Worm (Caenorhabditis elegans): Measurements from ENCODE around the gene R12B2.8.

Gene R12B2.8

DNA sequence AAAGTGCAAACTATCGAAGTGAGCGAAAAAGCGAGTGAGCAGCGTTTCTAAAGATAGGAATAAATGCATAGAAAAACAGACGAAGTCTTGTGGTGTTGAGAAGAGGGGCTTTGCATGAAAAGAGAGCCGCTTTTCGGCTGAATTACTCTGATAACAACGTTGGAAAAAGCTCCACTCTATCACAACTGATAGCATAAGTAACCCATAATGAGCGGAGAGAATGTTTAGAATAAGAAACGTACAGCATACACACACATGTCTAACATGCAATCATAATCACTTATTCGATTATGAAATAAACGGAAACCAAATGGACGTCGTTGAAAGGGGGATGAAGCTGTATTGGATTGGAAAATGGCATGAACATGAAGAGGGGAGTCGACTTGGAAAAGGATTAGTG is 16.6 kb downstream of the R12B2.8 start:
- TF ChIP-seq med-1 (GFP tag; optimal IDR thresholded peaks at IDR 0.05; ENCODE audit: insufficient read depth): no peak
- no peak for TF ChIP-seq flt-1 (GFP tag; IDR thresholded peaks at IDR 0.05)
- TF ChIP-seq ref-1 (GFP tag; conservative IDR thresholded peaks at IDR 0.05): no peak
- TF ChIP-seq klf-2 (GFP tag; conservative IDR thresholded peaks at IDR 0.05): no peak
- no peak for TF ChIP-seq cog-1 (tag; optimal IDR thresholded peaks at IDR 0.05)
- no peak for TF ChIP-seq ztf-23 (GFP tag; IDR thresholded peaks at IDR 0.05)
- TF ChIP-seq tab-1 (GFP tag; IDR thresholded peaks at IDR 0.05): no peak
- no peak for TF ChIP-seq T22C8.4 (GFP tag; IDR thresholded peaks at IDR 0.05)
- TF ChIP-seq ztf-29 (GFP tag; IDR thresholded peaks at IDR 0.05): no peak

DNA sequence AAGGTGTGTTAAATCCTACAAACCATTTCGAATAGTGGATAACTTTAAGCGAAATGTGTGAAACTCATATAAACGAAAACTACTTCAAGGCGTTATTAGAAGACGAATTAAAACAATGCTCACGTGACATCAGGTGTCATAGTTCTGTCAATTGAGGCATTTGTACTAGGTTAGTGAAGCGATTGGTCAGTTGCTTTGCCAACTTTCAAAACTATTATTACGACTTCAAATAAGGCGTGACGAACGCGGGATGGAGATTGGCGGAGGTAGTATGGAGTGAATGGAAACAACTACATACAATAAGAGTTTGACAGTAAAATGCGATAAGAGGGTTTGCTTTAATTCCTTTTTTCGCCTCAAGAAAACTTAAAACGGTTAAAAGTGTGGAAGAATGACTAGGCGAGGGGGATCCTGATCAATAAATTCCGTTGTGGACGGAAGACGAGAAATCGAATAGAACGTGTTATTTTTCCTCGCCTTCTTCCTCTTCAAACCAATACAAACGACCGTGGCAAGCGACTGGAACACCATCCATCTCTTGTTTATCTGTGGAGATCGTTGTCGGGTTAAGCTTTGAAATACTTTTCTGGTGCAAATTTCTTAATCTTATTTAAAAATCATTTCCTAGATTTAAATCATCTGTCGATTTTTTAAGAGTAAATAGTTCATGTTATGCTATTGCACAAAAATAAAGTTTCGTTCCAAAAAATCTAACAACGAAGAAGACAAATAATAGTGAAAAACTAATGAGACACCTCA is 17.3 kb downstream of the R12B2.8 start:
- TF ChIP-seq cog-1 (tag; optimal IDR thresholded peaks at IDR 0.05): no peak
- TF ChIP-seq med-1 (GFP tag; optimal IDR thresholded peaks at IDR 0.05; ENCODE audit: insufficient read depth): no peak
- no peak for TF ChIP-seq ref-1 (GFP tag; conservative IDR thresholded peaks at IDR 0.05)
- TF ChIP-seq ztf-23 (GFP tag; IDR thresholded peaks at IDR 0.05): no peak

DNA sequence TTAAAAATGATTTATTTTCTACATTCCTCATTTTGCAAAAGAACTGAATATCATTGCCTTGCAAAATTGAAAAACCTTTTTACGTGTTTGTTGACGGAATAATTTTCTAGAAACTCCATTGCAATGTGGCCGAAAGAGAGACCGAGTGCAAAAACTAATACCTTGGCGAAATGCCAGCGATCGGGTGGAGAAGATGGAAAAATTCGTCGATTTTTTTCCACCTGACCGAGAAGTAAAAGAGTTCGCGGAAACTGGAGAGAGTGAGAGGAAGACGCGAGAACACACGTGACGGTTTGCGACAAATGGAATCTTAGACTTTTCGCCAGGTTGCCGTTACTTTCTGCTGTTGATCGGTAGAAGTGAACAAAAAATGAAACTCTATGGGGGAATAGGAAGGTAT is 18.0 kb downstream of the R12B2.8 start:
- TF ChIP-seq ztf-29 (GFP tag; IDR thresholded peaks at IDR 0.05) (no peak), T22C8.4 (GFP tag; IDR thresholded peaks at IDR 0.05) (no peak), cog-1 (tag; optimal IDR thresholded peaks at IDR 0.05) (no peak), med-1 (GFP tag; optimal IDR thresholded peaks at IDR 0.05; ENCODE audit: insufficient read depth) (no peak), tab-1 (GFP tag; IDR thresholded peaks at IDR 0.05) (no peak), flt-1 (GFP tag; IDR thresholded peaks at IDR 0.05) (no peak), klf-2 (GFP tag; conservative IDR thresholded peaks at IDR 0.05) (no peak), ref-1 (GFP tag; conservative IDR thresholded peaks at IDR 0.05) (no peak), ztf-23 (GFP tag; IDR thresholded peaks at IDR 0.05) (no peak)

DNA sequence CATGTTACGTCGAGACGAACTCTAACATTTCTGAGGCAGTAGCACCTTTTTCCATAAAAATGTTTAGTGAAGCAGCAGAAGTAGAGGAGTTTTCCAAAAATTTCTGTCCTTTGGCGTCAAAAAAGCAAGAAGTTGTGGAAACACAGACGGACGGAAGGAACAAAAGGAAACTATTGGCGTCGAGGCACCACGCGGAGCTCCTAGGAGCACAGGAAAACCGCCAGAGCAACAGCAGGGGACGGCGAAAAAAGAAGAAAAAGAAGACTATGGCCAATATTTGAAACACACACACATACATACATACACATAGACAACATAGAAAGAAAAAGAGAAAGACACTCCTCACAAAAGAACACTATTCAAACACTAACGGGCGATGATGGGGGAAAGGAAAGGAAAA is 19.2 kb downstream of the R12B2.8 start:
- no peak for TF ChIP-seq cog-1 (tag; optimal IDR thresholded peaks at IDR 0.05)
- TF ChIP-seq ztf-23 (GFP tag; IDR thresholded peaks at IDR 0.05): no peak
- TF ChIP-seq ztf-29 (GFP tag; IDR thresholded peaks at IDR 0.05): no peak
- TF ChIP-seq flt-1 (GFP tag; IDR thresholded peaks at IDR 0.05): no peak
- no peak for TF ChIP-seq med-1 (GFP tag; optimal IDR thresholded peaks at IDR 0.05; ENCODE audit: insufficient read depth)
- TF ChIP-seq tab-1 (GFP tag; IDR thresholded peaks at IDR 0.05): no peak
- TF ChIP-seq klf-2 (GFP tag; conservative IDR thresholded peaks at IDR 0.05): no peak
- TF ChIP-seq ref-1 (GFP tag; conservative IDR thresholded peaks at IDR 0.05): no peak
- TF ChIP-seq T22C8.4 (GFP tag; IDR thresholded peaks at IDR 0.05): no peak

DNA sequence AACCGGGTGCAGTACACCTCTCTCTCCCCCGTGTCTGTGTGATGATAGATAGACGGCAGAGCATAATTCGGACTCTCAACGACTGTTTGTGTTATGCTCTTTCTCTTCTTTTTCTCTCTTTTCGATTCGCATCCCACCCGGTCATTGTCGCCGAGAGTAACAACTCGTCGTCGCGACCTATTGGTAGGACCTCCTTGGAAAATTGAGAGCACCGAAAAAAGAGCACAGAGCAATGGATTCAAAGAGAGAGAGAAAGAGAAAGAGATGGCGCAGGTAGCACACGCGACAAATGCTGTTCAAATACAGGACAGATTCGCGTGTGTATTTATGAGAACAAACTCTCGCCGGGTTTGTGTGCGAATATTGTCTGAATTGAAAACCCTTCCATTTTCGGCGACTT is 19.9 kb downstream of the R12B2.8 start:
- TF ChIP-seq klf-2 (GFP tag; conservative IDR thresholded peaks at IDR 0.05) (no peak), ztf-29 (GFP tag; IDR thresholded peaks at IDR 0.05) (no peak), flt-1 (GFP tag; IDR thresholded peaks at IDR 0.05) (no peak), tab-1 (GFP tag; IDR thresholded peaks at IDR 0.05) (no peak), T22C8.4 (GFP tag; IDR thresholded peaks at IDR 0.05) (no peak), ref-1 (GFP tag; conservative IDR thresholded peaks at IDR 0.05) (no peak), ztf-23 (GFP tag; IDR thresholded peaks at IDR 0.05) (no peak), med-1 (GFP tag; optimal IDR thresholded peaks at IDR 0.05; ENCODE audit: insufficient read depth) (no peak), cog-1 (tag; optimal IDR thresholded peaks at IDR 0.05) (no peak)

DNA sequence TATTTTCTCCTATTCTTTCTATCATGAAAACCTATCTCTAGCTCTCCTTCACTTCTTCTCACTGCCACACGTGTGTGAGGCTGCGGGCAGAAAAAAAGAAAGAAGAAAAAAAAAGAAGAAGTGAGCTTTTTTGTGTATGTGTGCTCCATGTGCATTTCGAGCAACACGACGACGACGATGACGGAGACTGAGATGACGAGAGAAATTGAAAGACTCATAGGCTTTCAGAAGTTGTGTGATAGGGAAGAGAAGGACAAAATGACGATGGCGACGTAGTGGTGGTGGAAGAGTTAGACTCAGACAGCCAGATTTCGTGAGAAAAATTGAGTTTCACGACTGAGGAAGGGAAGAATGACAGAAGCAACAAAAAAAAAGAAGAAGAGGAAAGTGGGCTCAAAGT is 21.8 kb downstream of the R12B2.8 start:
- TF ChIP-seq ref-1 (GFP tag; conservative IDR thresholded peaks at IDR 0.05): no peak
- TF ChIP-seq klf-2 (GFP tag; conservative IDR thresholded peaks at IDR 0.05): no peak
- TF ChIP-seq flt-1 (GFP tag; IDR thresholded peaks at IDR 0.05): no peak
- no peak for TF ChIP-seq cog-1 (tag; optimal IDR thresholded peaks at IDR 0.05)
- no peak for TF ChIP-seq tab-1 (GFP tag; IDR thresholded peaks at IDR 0.05)
- TF ChIP-seq med-1 (GFP tag; optimal IDR thresholded peaks at IDR 0.05; ENCODE audit: insufficient read depth): no peak
- no peak for TF ChIP-seq T22C8.4 (GFP tag; IDR thresholded peaks at IDR 0.05)
- TF ChIP-seq ztf-23 (GFP tag; IDR thresholded peaks at IDR 0.05): no peak
- TF ChIP-seq ztf-29 (GFP tag; IDR thresholded peaks at IDR 0.05): no peak

DNA sequence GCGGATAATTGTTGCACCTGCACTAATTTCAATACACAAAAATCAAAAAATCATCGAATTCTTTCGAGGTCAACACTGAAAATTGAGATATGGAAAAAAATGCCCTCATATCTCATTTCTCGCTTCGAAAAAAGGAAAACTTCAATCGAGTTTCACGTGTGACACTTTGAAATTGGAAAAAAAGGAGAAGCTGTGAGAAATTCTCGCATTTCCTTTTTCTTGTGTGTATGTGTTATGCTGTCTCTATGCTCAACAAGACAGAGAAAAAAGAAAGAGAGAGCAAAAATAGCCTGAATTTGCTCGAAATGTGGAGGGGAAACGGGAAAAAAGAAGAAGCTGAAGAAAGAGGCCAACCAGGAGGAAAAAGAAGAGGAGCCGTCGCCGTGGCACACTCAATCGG is 22.7 kb downstream of the R12B2.8 start:
- TF ChIP-seq tab-1 (GFP tag; IDR thresholded peaks at IDR 0.05) (no peak), cog-1 (tag; optimal IDR thresholded peaks at IDR 0.05) (no peak), ztf-23 (GFP tag; IDR thresholded peaks at IDR 0.05) (no peak), med-1 (GFP tag; optimal IDR thresholded peaks at IDR 0.05; ENCODE audit: insufficient read depth) (no peak), T22C8.4 (GFP tag; IDR thresholded peaks at IDR 0.05) (no peak), ref-1 (GFP tag; conservative IDR thresholded peaks at IDR 0.05) (no peak), klf-2 (GFP tag; conservative IDR thresholded peaks at IDR 0.05) (no peak), flt-1 (GFP tag; IDR thresholded peaks at IDR 0.05) (no peak)

DNA sequence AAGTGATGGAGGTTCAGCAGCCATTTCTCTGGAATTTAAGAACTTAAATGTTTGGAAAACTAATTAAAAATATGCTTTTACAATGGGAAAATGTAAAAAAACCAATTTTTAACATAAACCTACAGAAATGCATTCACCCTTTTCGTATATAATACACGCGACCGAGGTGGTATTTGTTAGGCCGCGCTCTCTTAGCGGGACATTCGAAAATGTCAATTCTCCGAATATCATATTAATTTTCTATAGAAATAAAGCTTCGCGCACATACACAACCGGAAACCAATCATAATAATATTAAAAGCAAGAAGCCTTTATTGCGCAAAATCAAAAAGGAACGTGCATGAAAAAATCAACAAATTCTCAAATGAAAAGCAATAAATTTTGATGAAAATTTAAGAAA is 29.5 kb downstream of the R12B2.8 start, which contains the start of gene ddx-23:
TSS of gene ddx-23 (minus strand) at position 30 of the 400 bp plus-strand sequence.
- TF ChIP-seq cog-1 (tag; optimal IDR thresholded peaks at IDR 0.05): no peak
- TF ChIP-seq tab-1 (GFP tag; IDR thresholded peaks at IDR 0.05): no peak
- TF ChIP-seq klf-2 (GFP tag; conservative IDR thresholded peaks at IDR 0.05): no peak
- no peak for TF ChIP-seq flt-1 (GFP tag; IDR thresholded peaks at IDR 0.05)
- 0 out of 2 replicates have a peak, but pooled peaks have one; percentile 11 for TF ChIP-seq ztf-23 (GFP tag; IDR thresholded peaks at IDR 0.05)
- no peak for TF ChIP-seq ztf-29 (GFP tag; IDR thresholded peaks at IDR 0.05)

DNA sequence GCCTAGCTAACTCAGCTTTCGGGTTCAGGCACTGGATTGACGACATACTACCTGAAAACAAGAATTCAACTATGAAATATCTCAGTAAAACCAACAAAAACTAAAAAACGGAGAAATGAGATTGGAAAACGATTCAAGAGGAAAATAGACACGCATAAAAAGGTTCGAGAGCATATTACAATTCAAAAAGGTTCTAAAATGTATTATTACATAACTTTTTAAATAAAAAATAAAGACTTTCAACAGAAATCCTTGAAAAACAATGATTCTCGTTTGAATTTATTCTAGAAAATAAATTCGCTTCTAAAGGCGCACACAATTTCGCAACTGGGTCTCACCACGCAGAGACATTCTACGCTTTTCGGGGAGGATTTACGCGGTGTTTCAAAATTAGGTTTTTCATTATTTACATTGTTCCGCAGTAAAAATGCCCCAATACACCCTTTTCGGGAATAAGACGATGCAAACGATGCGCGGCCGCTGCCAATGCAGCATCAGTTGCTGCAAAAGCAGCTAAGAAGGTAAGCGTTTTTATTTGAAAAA is 32.0 kb downstream of the R12B2.8 start, which contains the start of the genes cct-6 and alh-9:
TSS of gene cct-6 (minus strand) at position 51 of the 543 bp plus-strand sequence.
TSS of gene alh-9 (plus strand) at position 382 of the 543 bp plus-strand sequence.
- TF ChIP-seq flt-1 (GFP tag; IDR thresholded peaks at IDR 0.05): no peak
- peak; percentile 72 for TF ChIP-seq cog-1 (tag; optimal IDR thresholded peaks at IDR 0.05)
- TF ChIP-seq T22C8.4 (GFP tag; IDR thresholded peaks at IDR 0.05): no peak

DNA sequence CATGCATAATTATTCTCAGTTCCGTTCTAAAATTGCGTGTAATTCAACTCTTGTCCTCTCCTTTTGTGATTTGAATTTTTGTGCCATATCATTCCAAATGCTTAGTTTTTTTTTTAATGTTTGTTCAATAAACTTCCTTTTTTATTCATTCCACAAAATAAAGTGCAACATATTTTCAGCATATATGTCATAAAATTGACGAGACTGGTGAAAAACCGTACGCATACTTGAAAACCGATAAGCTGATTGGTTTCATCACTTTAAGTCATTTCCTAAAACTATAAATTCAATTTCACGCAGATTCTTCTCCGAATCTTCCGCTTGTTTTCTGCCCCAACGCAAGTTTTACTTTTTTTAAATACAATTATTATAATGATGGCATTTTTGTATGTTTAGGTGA is 35.3 kb downstream of the R12B2.8 start, which contains the start of gene dpf-4:
TSS of gene dpf-4 (plus strand) at position 301 of the 400 bp plus-strand sequence.
- no peak for TF ChIP-seq med-1 (GFP tag; optimal IDR thresholded peaks at IDR 0.05; ENCODE audit: insufficient read depth)
- TF ChIP-seq T22C8.4 (GFP tag; IDR thresholded peaks at IDR 0.05): no peak
- TF ChIP-seq tab-1 (GFP tag; IDR thresholded peaks at IDR 0.05): no peak
- TF ChIP-seq flt-1 (GFP tag; IDR thresholded peaks at IDR 0.05): no peak
- no peak for TF ChIP-seq ztf-29 (GFP tag; IDR thresholded peaks at IDR 0.05)
- no peak for TF ChIP-seq ref-1 (GFP tag; conservative IDR thresholded peaks at IDR 0.05)
- TF ChIP-seq cog-1 (tag; optimal IDR thresholded peaks at IDR 0.05): no peak
- no peak for TF ChIP-seq ztf-23 (GFP tag; IDR thresholded peaks at IDR 0.05)
- no peak for TF ChIP-seq klf-2 (GFP tag; conservative IDR thresholded peaks at IDR 0.05)
